Worm (Caenorhabditis elegans) whole organism, L1 larva: Measurements from ENCODE around the gene rpl-12.

Experiments used
- C04F5.9 ChIP-seq: sonication (generic microtip); optimal IDR thresholded peaks from 2 replicates; lab custom pipeline; 2016; ENCODE audit warnings: missing genetic modification characterization, missing compliant biosample characterization
- C16A3.4 ChIP-seq: fragments of 150-350 bp; optimal IDR thresholded peaks from 2 replicates; lab custom pipeline; 2014; ENCODE audit warnings: missing biosample characterization, missing genetic modification characterization
- C34B4.2 ChIP-seq: sonication (generic microtip); optimal IDR thresholded peaks from 2 replicates; lab custom pipeline; 2017; ENCODE audit warnings: mild to moderate bottlenecking, missing genetic modification characterization, missing compliant biosample characterization
- F16B12.6 ChIP-seq: fragments of 150-350 bp; optimal IDR thresholded peaks from 2 replicates; lab custom pipeline; 2014; ENCODE audit warnings: missing biosample characterization, missing genetic modification characterization
- aly-2 ChIP-seq: fragments of 150-350 bp; optimal IDR thresholded peaks from 2 replicates; lab custom pipeline; 2014; ENCODE audit warnings: missing biosample characterization, missing genetic modification characterization
- ama-1 ChIP-seq: fragments of 150-350 bp; optimal IDR thresholded peaks from 2 replicates; lab custom pipeline; 2014
- ceh-82 ChIP-seq, 3 experiments: fragments of 150-350 bp in 1 of 3; sonication (generic microtip) in 2 of 3; optimal IDR thresholded peaks; 2 replicates each; lab custom pipeline; 2014 to 2017; ENCODE audit warnings: missing biosample characterization in 3 of 3, missing genetic modification characterization in 3 of 3
- ces-1 ChIP-seq: fragments of 150-350 bp; optimal IDR thresholded peaks from 2 replicates; lab custom pipeline; 2014; ENCODE audit warnings: missing biosample characterization, missing genetic modification reagents, missing genetic modification characterization
- efl-1 ChIP-seq, 4 experiments: fragments of 150-350 bp; optimal IDR thresholded peaks in 3 of 4; peaks in 1 of 4; 1 replicate in 1 of 4; 2 replicates in 3 of 4; lab custom pipeline; 2014; ENCODE audit warnings: missing biosample characterization in 2 of 4, missing genetic modification characterization in 2 of 4, missing genetic modification reagents in 2 of 4
- elt-2 ChIP-seq: sonication (generic microtip); optimal IDR thresholded peaks from 2 replicates; lab custom pipeline; 2016; ENCODE audit warnings: missing genetic modification characterization, mild to moderate bottlenecking, inconsistent platforms, missing compliant biosample characterization, missing genetic modification reagents
- hlh-17 ChIP-seq: fragments of 200-800 bp; sonication (Bioruptor generic); optimal IDR thresholded peaks from 2 replicates; lab custom pipeline; 2018; ENCODE audit warnings: missing genetic modification characterization, mild to moderate bottlenecking, missing compliant biosample characterization, moderate library complexity, borderline replicate concordance
- hlh-4 ChIP-seq: sonication (generic microtip); optimal IDR thresholded peaks from 2 replicates; lab custom pipeline; 2016; ENCODE audit warnings: mild to moderate bottlenecking, missing genetic modification characterization, missing compliant biosample characterization
- irx-1 ChIP-seq: sonication (generic microtip); optimal IDR thresholded peaks from 2 replicates; lab custom pipeline; 2016; ENCODE audit warnings: missing genetic modification characterization, missing compliant biosample characterization
- isw-1 ChIP-seq: fragments of 200-800 bp; sonication (Bioruptor generic); IDR thresholded peaks from 2 replicates; pipeline ENCODE4 v1.3.6; 2022; ENCODE audit warnings: missing genetic modification characterization, missing compliant biosample characterization
- lin-14 ChIP-seq: fragments of 200-800 bp; sonication (Bioruptor generic); optimal IDR thresholded peaks from 2 replicates; lab custom pipeline; 2018; ENCODE audit warnings: mild to moderate bottlenecking, missing genetic modification characterization, moderate library complexity, missing compliant biosample characterization
- lin-35 ChIP-seq, 2 experiments: fragments of 150-350 bp; optimal IDR thresholded peaks; 2 replicates each; lab custom pipeline; 2014; ENCODE audit warnings: missing biosample characterization in 2 of 2, missing genetic modification characterization in 2 of 2, missing genetic modification reagents in 2 of 2
- lin-39 ChIP-seq: fragments of 150-350 bp; optimal IDR thresholded peaks from 2 replicates; lab custom pipeline; 2014; ENCODE audit warnings: missing biosample characterization, missing genetic modification reagents, missing genetic modification characterization
- lir-3 ChIP-seq: sonication (generic microtip); optimal IDR thresholded peaks from 2 replicates; lab custom pipeline; 2016; ENCODE audit warnings: mild to moderate bottlenecking, missing genetic modification characterization, moderate library complexity, missing compliant biosample characterization; ENCODE audit not compliant: poor library complexity
- lsy-2 ChIP-seq, 2 experiments: fragments of 150-350 bp; optimal IDR thresholded peaks; 2 replicates each; lab custom pipeline; 2014; ENCODE audit warnings: missing biosample characterization in 2 of 2, missing genetic modification characterization in 2 of 2
- mab-9 ChIP-seq: fragments of 200-800 bp; sonication (Bioruptor generic); IDR thresholded peaks from 2 replicates; pipeline ENCODE4 v1.3.6; 2022; ENCODE audit warnings: missing genetic modification reagents, missing genetic modification characterization, missing compliant biosample characterization
- mef-2 ChIP-seq: fragments of 150-350 bp; optimal IDR thresholded peaks from 2 replicates; lab custom pipeline; 2014; ENCODE audit warnings: missing biosample characterization, missing genetic modification characterization
- mep-1 ChIP-seq: fragments of 150-350 bp; optimal IDR thresholded peaks from 2 replicates; lab custom pipeline; 2014; ENCODE audit warnings: missing biosample characterization, missing genetic modification characterization
- nhr-12 ChIP-seq: sonication (generic microtip); optimal IDR thresholded peaks from 2 replicates; lab custom pipeline; 2017; ENCODE audit warnings: missing biosample characterization, missing genetic modification characterization
- nhr-20 ChIP-seq: sonication (generic microtip); optimal IDR thresholded peaks from 2 replicates; lab custom pipeline; 2016; ENCODE audit warnings: mild to moderate bottlenecking, missing genetic modification characterization, missing compliant biosample characterization
- nhr-237 ChIP-seq: fragments of 150-350 bp; optimal IDR thresholded peaks from 2 replicates; lab custom pipeline; 2014; ENCODE audit warnings: missing biosample characterization, missing genetic modification characterization
- nhr-28 ChIP-seq: fragments of 150-350 bp; optimal IDR thresholded peaks from 2 replicates; lab custom pipeline; 2014; ENCODE audit warnings: missing biosample characterization, missing genetic modification characterization
- nhr-47 ChIP-seq: sonication (generic microtip); optimal IDR thresholded peaks from 2 replicates; lab custom pipeline; 2016; ENCODE audit warnings: mild to moderate bottlenecking, missing genetic modification characterization, moderate library complexity, missing compliant biosample characterization
- nhr-71 ChIP-seq: sonication (generic microtip); optimal IDR thresholded peaks from 2 replicates; lab custom pipeline; 2016; ENCODE audit warnings: mild to moderate bottlenecking, missing genetic modification characterization, moderate library complexity, missing compliant biosample characterization
- nhr-85 ChIP-seq: sonication (generic microtip); peaks from one replicate; lab custom pipeline; 2016; ENCODE audit warnings: missing genetic modification characterization, inconsistent platforms, missing compliant biosample characterization
- nhr-90 ChIP-seq: sonication (generic microtip); optimal IDR thresholded peaks from 2 replicates; lab custom pipeline; 2016; ENCODE audit warnings: mild to moderate bottlenecking, missing genetic modification characterization, missing compliant biosample characterization; ENCODE audit not compliant: poor library complexity
- pag-3 ChIP-seq: sonication (generic microtip); optimal IDR thresholded peaks from 2 replicates; lab custom pipeline; 2017; ENCODE audit warnings: missing genetic modification characterization, mild to moderate bottlenecking, missing compliant biosample characterization, antibody characterized with exemption, borderline replicate concordance; ENCODE audit not compliant: insufficient read depth
- pax-3 ChIP-seq: fragments of 200-800 bp; sonication (Bioruptor generic); optimal IDR thresholded peaks from 2 replicates; lab custom pipeline; 2018; ENCODE audit warnings: mild to moderate bottlenecking, missing genetic modification characterization, moderate library complexity, missing compliant biosample characterization
- pqm-1 ChIP-seq: sonication (generic microtip); optimal IDR thresholded peaks from 3 replicates; lab custom pipeline; 2017; ENCODE audit warnings: missing biosample characterization, missing genetic modification characterization
- rnt-1 ChIP-seq: sonication (generic microtip); optimal IDR thresholded peaks from 2 replicates; lab custom pipeline; 2016; ENCODE audit warnings: mild to moderate bottlenecking, missing genetic modification characterization, moderate library complexity, missing compliant biosample characterization
- skn-1 ChIP-seq: fragments of 150-350 bp; optimal IDR thresholded peaks from 2 replicates; lab custom pipeline; 2014; ENCODE audit warnings: missing biosample characterization, missing genetic modification characterization
- sox-4 ChIP-seq: sonication (generic microtip); optimal IDR thresholded peaks from 2 replicates; lab custom pipeline; 2016; ENCODE audit warnings: missing genetic modification characterization, missing compliant biosample characterization
- swsn-7 ChIP-seq: sonication (generic microtip); optimal IDR thresholded peaks from 2 replicates; lab custom pipeline; 2016; ENCODE audit warnings: missing genetic modification characterization, missing compliant biosample characterization
- tlp-1 ChIP-seq: fragments of 150-350 bp; optimal IDR thresholded peaks from 2 replicates; lab custom pipeline; 2014; ENCODE audit warnings: missing biosample characterization, missing genetic modification characterization
- unc-30 ChIP-seq: sonication (generic microtip); optimal IDR thresholded peaks from 2 replicates; lab custom pipeline; 2017; ENCODE audit warnings: missing biosample characterization, missing genetic modification characterization
- unc-62 ChIP-seq: fragments of 150-350 bp; optimal IDR thresholded peaks from 2 replicates; lab custom pipeline; 2014; ENCODE audit warnings: missing biosample characterization, missing genetic modification reagents, missing genetic modification characterization

The rpl-12 gene

ce11 chrIV:13244024-13244423 is 3.6 kb upstream of the rpl-12 start, which contains the start of gene cox-11:
TSS of gene cox-11 (plus strand) at chrIV:13244324.
- TF ChIP-seq irx-1 (tag; lab: Kevin White, UChicago) = no peak
- TF ChIP-seq mef-2 (tag; lab: Kevin White, UChicago) = no peak
- no peak for TF ChIP-seq elt-2 (tag; lab: Kevin White, UChicago)
- TF ChIP-seq lin-14 (GFP tag; lab: Kevin White, UChicago) = no peak
- no peak for TF ChIP-seq C34B4.2 (tag; lab: Kevin White, UChicago)
- TF ChIP-seq unc-62 (GFP tag; lab: Kevin White, UChicago) = no peak
- TF ChIP-seq C04F5.9 (tag; lab: Kevin White, UChicago) = no peak
- no peak for TF ChIP-seq unc-30 (tag; lab: Kevin White, UChicago)
- TF ChIP-seq nhr-85 (tag; lab: Kevin White, UChicago) = no peak
- no peak for TF ChIP-seq F16B12.6 (tag; lab: Kevin White, UChicago)

- TF ChIP-seq efl-1 (optimal IDR thresholded peaks at IDR 0.05; lab: Kevin White, UChicago) (no peak), efl-1 (GFP tag; optimal IDR thresholded peaks at IDR 0.05 in 1 of 2; lab: Kevin White, UChicago) (peak in 1 of 2 experiments; percentile 33), isw-1 (GFP tag; lab: Robert Waterston, UW) (no peak)
Measured at ce11 chrIV:13243375-13243774, 2.9 kb upstream of the rpl-12 start, which contains the start of gene JC8.4. TSS of gene JC8.4 (plus strand) at chrIV:13243675.

ce11 chrIV:13241340-13241739 is 889 bp upstream of the rpl-12 start:
- TF ChIP-seq nhr-28 (tag; lab: Kevin White, UChicago) (no peak), tlp-1 (tag; lab: Kevin White, UChicago) (no peak), pqm-1 (tag; lab: Kevin White, UChicago) (no peak), lir-3 (tag; lab: Kevin White, UChicago) (no peak), C34B4.2 (tag; lab: Kevin White, UChicago) (no peak), lin-39 (tag; lab: Kevin White, UChicago) (no peak), nhr-12 (no peak), aly-2 (tag; lab: Kevin White, UChicago) (no peak), F16B12.6 (tag; lab: Kevin White, UChicago) (no peak), irx-1 (tag; lab: Kevin White, UChicago) (no peak), ceh-82 (tag; optimal IDR thresholded peaks at IDR 0.05; lab: Kevin White, UChicago) (no peak)

- TF ChIP-seq ces-1 (GFP tag; lab: Kevin White, UChicago) (no peak), C04F5.9 (tag; lab: Kevin White, UChicago) (no peak)
Measured at ce11 chrIV:13240842-13241143, 342 bp upstream of the rpl-12 start, which contains the start of gene lin-54. TSS of gene lin-54 (plus strand) at chrIV:13241044.

- TF ChIP-seq aly-2 (tag; lab: Kevin White, UChicago) (peak; percentile 21), pax-3 (tag; lab: Kevin White, UChicago) (no peak), nhr-85 (tag; lab: Kevin White, UChicago) (peak; percentile 37), efl-1 (optimal IDR thresholded peaks at IDR 0.05; lab: Kevin White, UChicago) (peak; percentile 8 to 17), efl-1 (GFP tag; optimal IDR thresholded peaks at IDR 0.05 in 1 of 2; lab: Kevin White, UChicago) (no peak), nhr-237 (no peak), unc-30 (tag; lab: Kevin White, UChicago) (no peak), C16A3.4 (no peak), nhr-47 (tag; lab: Kevin White, UChicago) (peak; percentile 37), mab-9 (GFP tag; lab: Robert Waterston, UW) (no peak), skn-1 (no peak), ama-1 (lab: Kevin White, UChicago) (peak; percentile 57), pag-3 (no peak), swsn-7 (tag; lab: Kevin White, UChicago) (peak; percentile 18), lsy-2 (tag; optimal IDR thresholded peaks at IDR 0.05; lab: Kevin White, UChicago) (peak; percentile 12 to 64), nhr-20 (tag; lab: Kevin White, UChicago) (no peak), hlh-4 (tag; lab: Kevin White, UChicago) (no peak), lin-35 (GFP tag; optimal IDR thresholded peaks at IDR 0.05; lab: Kevin White, UChicago) (peak in 1 of 2 experiments; percentile 50), unc-62 (GFP tag; lab: Kevin White, UChicago) (no peak), hlh-17 (GFP tag; lab: Kevin White, UChicago) (no peak), rnt-1 (tag; lab: Kevin White, UChicago) (peak; percentile 9), sox-4 (tag; lab: Kevin White, UChicago) (no peak), nhr-90 (tag; lab: Kevin White, UChicago) (peak; percentile 10), nhr-71 (tag; lab: Kevin White, UChicago) (peak; percentile 43), mep-1 (no peak)
Measured at ce11 chrIV:13238943-13239861, 1.2 kb downstream of the rpl-12 start, which contains the start of gene tag-115. TSS of gene tag-115 (minus strand) at chrIV:13239414.
